Fruit fly (Drosophila melanogaster) whole organism, adult: Measurements from ENCODE around the gene Nmd3.

Experiments used
- CG11617 ChIP-seq: fragments of 200-800 bp; sonication (Bioruptor generic); optimal IDR thresholded peaks from 2 replicates; lab custom pipeline; 2017; ENCODE audit warnings: mild to moderate bottlenecking, missing biosample characterization, missing genetic modification reagents, missing genetic modification characterization
- Clk ChIP-seq: fragments of 200-800 bp; sonication (Bioruptor generic); optimal IDR thresholded peaks from 2 replicates; lab custom pipeline; 2017; ENCODE audit warnings: missing biosample characterization, missing genetic modification characterization
- tj ChIP-seq: fragments of 200-800 bp; sonication (Bioruptor generic); optimal IDR thresholded peaks from 3 replicates; lab custom pipeline; 2017; ENCODE audit warnings: missing biosample characterization, mild to moderate bottlenecking, missing genetic modification characterization, moderate library complexity

dm6 chrX:2191896-2192295 is 7.4 kb upstream of the Nmd3 start:
- no peak for TF ChIP-seq CG11617 (GFP tag; lab: Kevin White, UChicago)
- no peak for TF ChIP-seq tj
- no peak for TF ChIP-seq Clk (GFP tag; lab: Kevin White, UChicago)
